Worm (Caenorhabditis elegans): ENCODE data around the gene C45G9.15.

- no peak for TF ChIP-seq ZK546.5 (tag; optimal IDR thresholded peaks at IDR 0.05)
- no peak for TF ChIP-seq unc-62 (GFP tag; optimal IDR thresholded peaks at IDR 0.05)
- no peak for TF ChIP-seq elt-1 (tag; optimal IDR thresholded peaks at IDR 0.05)
- no peak for TF ChIP-seq skn-1 (tag; optimal IDR thresholded peaks at IDR 0.05)
- TF ChIP-seq nhr-12 (tag; optimal IDR thresholded peaks at IDR 0.05): no peak
- TF ChIP-seq ama-1 (optimal IDR thresholded peaks at IDR 0.05): no peak
- TF ChIP-seq ceh-9 (tag; optimal IDR thresholded peaks at IDR 0.05): no peak
- no peak for TF ChIP-seq nhr-23 (tag; optimal IDR thresholded peaks at IDR 0.05)
- TF ChIP-seq mdl-1 (tag; optimal IDR thresholded peaks at IDR 0.05): no peak
- TF ChIP-seq zag-1 (tag; optimal IDR thresholded peaks at IDR 0.05): no peak
- no peak for TF ChIP-seq jun-1 (tag; optimal IDR thresholded peaks at IDR 0.05)
- no peak for TF ChIP-seq nhr-11 (tag; optimal IDR thresholded peaks at IDR 0.05)
These were observed 7.1 kb downstream of the C45G9.15 start, which contains the start of gene C45G9.14 for ce11 chrIII:5044709-5045108.

All from whole organism, L3 larva.